Fruit fly (Drosophila melanogaster) whole organism: ENCODE results near the gene CG4962.

Experiments used
- CG8478 ChIP-seq: fragments of >200 bp; optimal IDR thresholded peaks from 2 replicates; lab custom pipeline; 2018; ENCODE audit warnings: inconsistent platforms
- Dll ChIP-seq: fragments of >200 bp; optimal IDR thresholded peaks from 2 replicates; lab custom pipeline; 2017
- EcR ChIP-seq, 2 experiments: fragments of >200 bp; optimal IDR thresholded peaks; 2 replicates each; lab custom pipeline; 2017; ENCODE audit warnings: missing biosample characterization in 2 of 2, missing genetic modification characterization in 2 of 2, missing genetic modification reagents in 2 of 2
- pan ChIP-seq: fragments of >200 bp; optimal IDR thresholded peaks from 2 replicates; lab custom pipeline; 2017
- psq ChIP-seq: fragments of >200 bp; optimal IDR thresholded peaks from 2 replicates; lab custom pipeline; 2017
- usp ChIP-seq: fragments of >200 bp; optimal IDR thresholded peaks from 2 replicates; lab custom pipeline; 2017; ENCODE audit warnings: missing biosample characterization, missing genetic modification characterization, mixed read lengths

CG4962 gene

DNA sequence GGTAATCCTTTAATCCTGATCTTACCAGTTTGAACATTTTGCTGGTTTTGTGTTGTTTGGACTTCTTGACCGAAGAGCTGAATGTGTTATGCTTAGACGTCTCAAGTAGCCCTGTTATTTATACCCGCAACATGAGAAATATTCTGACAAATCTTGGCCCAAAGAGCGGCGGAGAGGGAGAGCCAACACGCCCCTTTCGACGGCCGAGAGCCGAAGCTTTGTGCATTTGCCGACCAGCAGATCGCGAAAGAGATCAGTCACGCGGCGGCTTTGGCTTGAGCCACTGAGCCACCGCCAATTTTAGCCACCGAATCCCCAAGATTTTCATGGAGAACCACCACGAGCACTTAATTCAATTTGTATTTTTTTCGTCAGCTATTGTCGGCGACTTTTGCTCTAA lies at the start of gene CG4962:
Gene CG4962, minus strand, starts transcription at position 101 of the 400 bp plus-strand sequence.
- no peak for TF ChIP-seq psq (lab: Kevin White, UChicago)
- TF ChIP-seq CG8478 (lab: Kevin White, UChicago) = no peak
- TF ChIP-seq Dll = no peak
- no peak for TF ChIP-seq pan
- no peak for TF ChIP-seq EcR (GFP tag; optimal IDR thresholded peaks at IDR 0.05; lab: Kevin White, UChicago)
- TF ChIP-seq usp (GFP tag; lab: Kevin White, UChicago) = no peak

DNA sequence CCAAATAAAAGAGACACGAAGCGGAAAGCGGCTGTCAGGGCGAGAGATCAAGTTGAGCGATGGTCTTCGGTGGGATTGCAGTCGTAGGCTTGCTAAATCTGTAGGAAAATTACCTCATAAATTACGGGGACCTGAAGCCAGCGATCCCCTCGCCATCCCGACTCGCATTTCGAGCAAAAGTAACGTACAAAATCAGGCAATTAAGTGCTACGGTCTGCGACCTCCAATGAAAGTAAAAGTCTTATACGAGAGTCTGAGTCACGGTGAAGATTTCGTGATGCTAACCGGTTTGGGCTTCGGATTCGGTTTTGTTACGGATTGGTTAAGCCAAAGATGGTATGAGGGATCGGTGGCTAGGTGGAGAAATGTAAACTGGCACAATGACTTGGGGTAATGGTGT lies 44.5 kb upstream of the CG4962 start:
- no peak for TF ChIP-seq CG8478 (lab: Kevin White, UChicago)
- no peak for TF ChIP-seq psq (lab: Kevin White, UChicago)
- TF ChIP-seq pan = no peak

- TF ChIP-seq Dll = no peak
- no peak for TF ChIP-seq CG8478 (lab: Kevin White, UChicago)
Observed at dm6 chr3L:16339463-16339862, 44.1 kb upstream of the CG4962 start.

dm6 chr3L:16338703-16339102 lies 43.4 kb upstream of the CG4962 start, which contains the start of gene CG4998:
Gene CG4998, plus strand, starts transcription at chr3L:16339003.
- no peak for TF ChIP-seq psq (lab: Kevin White, UChicago)
- no peak for TF ChIP-seq Dll
- TF ChIP-seq CG8478 (lab: Kevin White, UChicago) = no peak
- no peak for TF ChIP-seq pan
- no peak for TF ChIP-seq usp (GFP tag; lab: Kevin White, UChicago)
- TF ChIP-seq EcR (GFP tag; optimal IDR thresholded peaks at IDR 0.05; lab: Kevin White, UChicago) = no peak

DNA sequence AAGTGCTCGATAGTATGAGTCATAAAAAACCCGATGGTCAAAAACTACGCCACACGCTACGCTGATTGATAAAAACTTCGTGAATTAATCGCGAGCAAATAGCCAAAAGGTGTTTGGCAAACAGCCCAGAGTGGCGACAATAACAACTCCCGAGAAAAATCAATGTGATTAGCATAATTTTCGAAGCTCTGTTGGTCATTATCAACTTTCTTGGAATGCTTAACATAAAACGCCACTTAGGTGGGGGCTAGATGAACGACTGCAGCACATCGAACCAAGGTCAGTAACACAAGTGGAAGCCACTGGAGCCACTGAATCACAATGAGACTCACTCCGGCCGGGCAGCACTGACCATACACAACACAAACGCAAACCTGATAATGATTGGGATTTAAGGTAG lies 42.4 kb upstream of the CG4962 start:
- TF ChIP-seq Dll = no peak
- TF ChIP-seq psq (lab: Kevin White, UChicago) = no peak
- no peak for TF ChIP-seq EcR (GFP tag; optimal IDR thresholded peaks at IDR 0.05; lab: Kevin White, UChicago)
- no peak for TF ChIP-seq CG8478 (lab: Kevin White, UChicago)
- no peak for TF ChIP-seq usp (GFP tag; lab: Kevin White, UChicago)
- no peak for TF ChIP-seq pan

DNA sequence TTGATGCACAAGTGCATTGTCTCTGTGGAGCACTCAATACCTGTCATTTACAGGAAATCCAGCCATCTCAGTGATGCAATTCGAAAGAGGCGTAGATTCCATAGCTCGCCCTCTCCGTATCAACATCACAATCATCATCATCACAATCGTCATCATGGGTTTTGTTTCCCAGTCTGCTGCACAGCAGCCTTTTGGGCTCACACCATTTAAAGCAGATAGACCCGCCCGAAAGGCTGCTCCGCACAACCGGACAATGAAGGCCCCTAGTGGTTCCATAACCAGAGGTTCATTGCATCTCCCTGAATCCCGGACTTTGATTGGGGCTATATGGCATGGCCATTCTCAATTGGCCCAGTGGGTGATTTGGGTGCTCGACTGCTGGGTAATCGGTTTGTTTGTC lies 39.5 kb upstream of the CG4962 start:
- TF ChIP-seq usp (GFP tag; lab: Kevin White, UChicago) (no peak), pan (no peak), CG8478 (lab: Kevin White, UChicago) (no peak), EcR (GFP tag; optimal IDR thresholded peaks at IDR 0.05; lab: Kevin White, UChicago) (no peak), psq (lab: Kevin White, UChicago) (no peak), Dll (no peak)

- TF ChIP-seq pan (no peak), Dll (no peak), CG8478 (lab: Kevin White, UChicago) (no peak), EcR (GFP tag; optimal IDR thresholded peaks at IDR 0.05; lab: Kevin White, UChicago) (no peak), psq (lab: Kevin White, UChicago) (no peak), usp (GFP tag; lab: Kevin White, UChicago) (no peak)
Observed at dm6 chr3L:16333013-16333412, 37.7 kb upstream of the CG4962 start, which contains the start of gene CG13056. Gene CG13056, plus strand, starts transcription at chr3L:16333313.

dm6 chr3L:16331633-16332032 lies 36.3 kb upstream of the CG4962 start, which contains the start of gene retinin:
Gene retinin, plus strand, starts transcription at chr3L:16331933.
- TF ChIP-seq psq (lab: Kevin White, UChicago) (no peak), EcR (GFP tag; optimal IDR thresholded peaks at IDR 0.05; lab: Kevin White, UChicago) (no peak), CG8478 (lab: Kevin White, UChicago) (no peak), Dll (no peak), usp (GFP tag; lab: Kevin White, UChicago) (no peak), pan (no peak)

DNA sequence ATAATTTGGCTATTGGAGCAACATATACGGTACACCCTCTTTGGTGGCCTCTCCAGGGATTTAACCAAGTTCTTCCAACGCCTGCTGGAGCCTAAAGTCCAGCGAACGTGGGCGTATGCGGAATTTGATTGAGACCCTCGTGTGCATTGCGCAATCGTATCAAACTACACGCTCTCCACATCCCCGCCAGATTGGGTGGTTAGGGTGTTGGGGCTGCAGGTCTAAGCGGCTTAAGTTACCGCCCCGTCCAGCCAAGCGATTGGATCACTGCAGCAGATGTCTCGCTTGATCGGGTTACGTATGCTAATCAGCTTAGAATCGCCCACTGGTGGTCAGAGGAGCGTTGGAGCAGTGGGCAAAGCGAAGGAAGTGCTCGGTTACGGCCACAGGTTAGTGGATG lies 35.4 kb upstream of the CG4962 start, which contains the start of gene CG33060:
Gene CG33060, plus strand, starts transcription at position 301 of the 400 bp plus-strand sequence.
- no peak for TF ChIP-seq pan
- TF ChIP-seq usp (GFP tag; lab: Kevin White, UChicago) = no peak
- TF ChIP-seq CG8478 (lab: Kevin White, UChicago) = no peak
- TF ChIP-seq Dll = no peak
- TF ChIP-seq EcR (GFP tag; optimal IDR thresholded peaks at IDR 0.05; lab: Kevin White, UChicago) = no peak
- TF ChIP-seq psq (lab: Kevin White, UChicago) = no peak

- no peak for TF ChIP-seq Dll
- TF ChIP-seq psq (lab: Kevin White, UChicago) = no peak
- TF ChIP-seq EcR (GFP tag; optimal IDR thresholded peaks at IDR 0.05; lab: Kevin White, UChicago) = no peak
- no peak for TF ChIP-seq pan
- TF ChIP-seq CG8478 (lab: Kevin White, UChicago) = no peak
- no peak for TF ChIP-seq usp (GFP tag; lab: Kevin White, UChicago)
Observed at dm6 chr3L:16329495-16329894, 34.1 kb upstream of the CG4962 start, which contains the start of gene CG33061. Gene CG33061, plus strand, starts transcription at chr3L:16329795.

dm6 chr3L:16328207-16328891 lies 33.0 kb upstream of the CG4962 start, which contains the start of gene CG13058:
Gene CG13058, plus strand, starts transcription at chr3L:16328841.
- TF ChIP-seq pan (no peak), usp (GFP tag; lab: Kevin White, UChicago) (no peak), Dll (no peak), EcR (GFP tag; optimal IDR thresholded peaks at IDR 0.05; lab: Kevin White, UChicago) (no peak), psq (lab: Kevin White, UChicago) (no peak), CG8478 (lab: Kevin White, UChicago) (no peak)

- TF ChIP-seq pan (no peak), psq (lab: Kevin White, UChicago) (no peak), EcR (GFP tag; optimal IDR thresholded peaks at IDR 0.05; lab: Kevin White, UChicago) (no peak), Dll (no peak), usp (GFP tag; lab: Kevin White, UChicago) (no peak), CG8478 (lab: Kevin White, UChicago) (no peak)
Observed at dm6 chr3L:16327776-16328175, 32.4 kb upstream of the CG4962 start, which contains the start of gene CG13038. Gene CG13038, minus strand, starts transcription at chr3L:16327893.
